Fruit fly (Drosophila melanogaster) whole organism, embryonic: ENCODE results near the gene rost.
A peak's percentile ranks its signal among the peaks of the same experiment; 100 is the strongest.

Source experiments
- ATbp ChIP-seq: fragments of 200-800 bp; sonication (Bioruptor generic); optimal IDR thresholded peaks from 2 replicates; lab custom pipeline; 2017; ENCODE audit warnings: missing biosample characterization, mild to moderate bottlenecking, missing genetic modification characterization, missing genetic modification reagents
- Atf3 ChIP-seq: fragments of 200-800 bp; sonication (Bioruptor generic); optimal IDR thresholded peaks from 3 replicates; lab custom pipeline; 2016; ENCODE audit warnings: missing biosample characterization, missing genetic modification characterization
- Awh ChIP-seq: fragments of 200-800 bp; sonication (Bioruptor generic); IDR thresholded peaks from 2 replicates; pipeline ENCODE4, ENCODE4 v1.3.6; 2022; ENCODE audit warnings: missing biosample characterization, missing genetic modification characterization
- CG10366 ChIP-seq: fragments of 200-800 bp; sonication (Bioruptor generic); IDR thresholded peaks from 2 replicates; pipeline ENCODE4 v1.3.6; 2022; ENCODE audit warnings: missing biosample characterization, missing genetic modification characterization
- CG10431 ChIP-seq: fragments of 200-800 bp; sonication (Bioruptor generic); optimal IDR thresholded peaks from 3 replicates; lab custom pipeline; 2018; ENCODE audit warnings: missing biosample characterization, mild to moderate bottlenecking, missing genetic modification characterization
- CG10654 ChIP-seq: fragments of 200-800 bp; sonication (Bioruptor generic); optimal IDR thresholded peaks from 2 replicates; lab custom pipeline; 2016; ENCODE audit warnings: missing biosample characterization, missing genetic modification characterization
- CG12071 ChIP-seq: fragments of 200-800 bp; sonication (Bioruptor generic); optimal IDR thresholded peaks from 3 replicates; lab custom pipeline; 2018; ENCODE audit warnings: missing biosample characterization, mild to moderate bottlenecking, missing genetic modification characterization
- CG12391 ChIP-seq: fragments of 200-800 bp; sonication (Bioruptor generic); optimal IDR thresholded peaks from 3 replicates; lab custom pipeline; 2018; ENCODE audit warnings: missing biosample characterization, mild to moderate bottlenecking, missing genetic modification characterization, moderate library complexity
- CG14014 ChIP-seq: fragments of 200-800 bp; sonication (Bioruptor generic); IDR thresholded peaks from 2 replicates; pipeline ENCODE4 v1.3.6; 2022; ENCODE audit warnings: missing biosample characterization, missing genetic modification characterization
- CG14965 ChIP-seq: fragments of 200-800 bp; sonication (Bioruptor generic); optimal IDR thresholded peaks from 2 replicates; lab custom pipeline; 2016; ENCODE audit warnings: missing biosample characterization, missing genetic modification characterization, borderline replicate concordance
- CG15011 ChIP-seq: fragments of 200-800 bp; sonication (Bioruptor generic); optimal IDR thresholded peaks from 3 replicates; lab custom pipeline; 2018; ENCODE audit warnings: missing biosample characterization, mild to moderate bottlenecking, missing genetic modification characterization
- CG15479 ChIP-seq: fragments of 200-800 bp; sonication (Bioruptor generic); optimal IDR thresholded peaks from 3 replicates; lab custom pipeline; 2019; ENCODE audit warnings: missing biosample characterization, mild to moderate bottlenecking, missing genetic modification characterization, moderate library complexity
- CG17385 ChIP-seq: fragments of 200-800 bp; sonication (Bioruptor generic); optimal IDR thresholded peaks from 3 replicates; lab custom pipeline; 2018; ENCODE audit warnings: missing biosample characterization, mild to moderate bottlenecking, missing genetic modification characterization
- CG17568 ChIP-seq: fragments of 200-800 bp; sonication (Bioruptor generic); optimal IDR thresholded peaks from 2 replicates; lab custom pipeline; 2018; ENCODE audit warnings: missing biosample characterization, mild to moderate bottlenecking, missing genetic modification characterization, moderate library complexity
- CG33213 ChIP-seq: fragments of 200-800 bp; sonication (Bioruptor generic); optimal IDR thresholded peaks from 3 replicates; lab custom pipeline; 2016; ENCODE audit warnings: missing biosample characterization, missing genetic modification characterization
- CG3407 ChIP-seq: fragments of 200-800 bp; sonication (Bioruptor generic); optimal IDR thresholded peaks from 2 replicates; lab custom pipeline; 2018; ENCODE audit warnings: missing biosample characterization, mild to moderate bottlenecking, missing genetic modification characterization
- CG4617 ChIP-seq: fragments of 200-800 bp; sonication (Bioruptor generic); optimal IDR thresholded peaks from 3 replicates; lab custom pipeline; 2016; ENCODE audit warnings: missing biosample characterization, missing genetic modification characterization, borderline replicate concordance
- CG5245 ChIP-seq: fragments of 200-800 bp; sonication (Bioruptor generic); optimal IDR thresholded peaks from 3 replicates; lab custom pipeline; 2016; ENCODE audit warnings: missing biosample characterization, missing genetic modification characterization
- CG5953 ChIP-seq: fragments of 200-800 bp; sonication (Bioruptor generic); IDR thresholded peaks from 2 replicates; pipeline ENCODE4 v1.3.6; 2022; ENCODE audit warnings: missing biosample characterization, missing genetic modification characterization
- CG6683 ChIP-seq: fragments of 200-800 bp; sonication (Bioruptor generic); optimal IDR thresholded peaks from 2 replicates; lab custom pipeline; 2017; ENCODE audit warnings: missing biosample characterization, mild to moderate bottlenecking, missing genetic modification characterization, missing genetic modification reagents
- CG6813 ChIP-seq: fragments of 200-800 bp; sonication (Bioruptor generic); optimal IDR thresholded peaks from 2 replicates; lab custom pipeline; 2017; ENCODE audit warnings: missing biosample characterization, missing genetic modification characterization, mild to moderate bottlenecking, moderate library complexity, missing genetic modification reagents
- CG7556 ChIP-seq: fragments of 200-800 bp; sonication (Bioruptor generic); optimal IDR thresholded peaks from 2 replicates; lab custom pipeline; 2017; ENCODE audit warnings: missing biosample characterization, mild to moderate bottlenecking, missing genetic modification characterization
- CG7786 ChIP-seq: fragments of 200-800 bp; sonication (Bioruptor generic); optimal IDR thresholded peaks from 2 replicates; lab custom pipeline; 2016; ENCODE audit warnings: missing biosample characterization, missing genetic modification characterization
- CG8765 ChIP-seq: fragments of 200-800 bp; sonication (Bioruptor generic); IDR thresholded peaks from 2 replicates; pipeline ENCODE4 v1.3.6; 2022; ENCODE audit warnings: missing biosample characterization, missing genetic modification characterization
- CG8924 ChIP-seq: fragments of 200-800 bp; optimal IDR thresholded peaks from 3 replicates; lab custom pipeline; 2019; ENCODE audit warnings: missing biosample characterization, mild to moderate bottlenecking, missing genetic modification characterization, moderate library complexity
- Eip74EF ChIP-seq, 2 experiments: fragments of 200-800 bp in 1 of 2; fragments of >200 bp in 1 of 2; sonication (Bioruptor generic) in 1 of 2; optimal IDR thresholded peaks; 2 replicates each; lab custom pipeline; 2017 to 2019; ENCODE audit warnings: missing biosample characterization in 2 of 2, missing genetic modification characterization in 2 of 2, mild to moderate bottlenecking in 1 of 2, moderate library complexity in 1 of 2
- Fer3 ChIP-seq: fragments of 200-800 bp; sonication (Bioruptor generic); optimal IDR thresholded peaks from 2 replicates; lab custom pipeline; 2018; ENCODE audit warnings: missing biosample characterization, mild to moderate bottlenecking, missing genetic modification characterization, moderate library complexity
- H15 ChIP-seq: fragments of 200-800 bp; sonication (Bioruptor generic); IDR thresholded peaks from 3 replicates; pipeline ENCODE4 v1.3.6; 2022; ENCODE audit warnings: missing biosample characterization, missing genetic modification characterization
- NC2β ChIP-seq: fragments of 200-800 bp; sonication (Bioruptor generic); optimal IDR thresholded peaks from 2 replicates; lab custom pipeline; 2016; ENCODE audit warnings: missing biosample characterization, missing genetic modification characterization
- Neu2 ChIP-seq: fragments of 200-800 bp; sonication (Bioruptor generic); optimal IDR thresholded peaks from 3 replicates; lab custom pipeline; 2016; ENCODE audit warnings: missing biosample characterization, missing genetic modification characterization, borderline replicate concordance
- Scr ChIP-seq: fragments of 200-800 bp; sonication (Bioruptor generic); IDR thresholded peaks from 2 replicates; pipeline ENCODE4 v1.3.6; 2022; ENCODE audit warnings: missing biosample characterization, missing genetic modification characterization; ENCODE audit not compliant: partially characterized antibody
- Side ChIP-seq: fragments of 200-800 bp; sonication (Bioruptor generic); optimal IDR thresholded peaks from 2 replicates; lab custom pipeline; 2016; ENCODE audit warnings: missing biosample characterization, missing genetic modification characterization
- Six4 ChIP-seq: fragments of 200-800 bp; sonication (Bioruptor generic); optimal IDR thresholded peaks from 2 replicates; lab custom pipeline; 2016; ENCODE audit warnings: missing biosample characterization, missing genetic modification characterization
- Sry-β ChIP-seq: fragments of 200-800 bp; sonication (Bioruptor generic); optimal IDR thresholded peaks from 2 replicates; lab custom pipeline; 2018; ENCODE audit warnings: missing biosample characterization, mild to moderate bottlenecking, missing genetic modification characterization, moderate library complexity
- Xrp1 ChIP-seq: fragments of 200-800 bp; sonication (Bioruptor generic); IDR thresholded peaks from 2 replicates; pipeline ENCODE4 v1.3.6; 2022; ENCODE audit warnings: missing biosample characterization, missing genetic modification characterization
- ac ChIP-seq: fragments of 200-800 bp; sonication (Bioruptor generic); optimal IDR thresholded peaks from 3 replicates; lab custom pipeline; 2017; ENCODE audit warnings: missing biosample characterization, mild to moderate bottlenecking, missing genetic modification characterization
- amos ChIP-seq: fragments of 200-800 bp; sonication (Bioruptor generic); IDR thresholded peaks from 2 replicates; pipeline ENCODE4 v1.3.6; 2022; ENCODE audit warnings: missing biosample characterization, missing genetic modification characterization; ENCODE audit not compliant: partially characterized antibody
- ara ChIP-seq: fragments of 200-800 bp; sonication (Bioruptor generic); IDR thresholded peaks from 2 replicates; pipeline ENCODE4 v1.3.6; 2022; ENCODE audit warnings: missing biosample characterization, missing genetic modification characterization
- az2 ChIP-seq: fragments of 200-800 bp; sonication (Bioruptor generic); optimal IDR thresholded peaks from 3 replicates; lab custom pipeline; 2016; ENCODE audit warnings: missing biosample characterization, missing genetic modification characterization
- chinmo ChIP-seq: fragments of 200-800 bp; sonication (Bioruptor generic); IDR thresholded peaks from 4 replicates; pipeline ENCODE4 v1.3.6; 2022; ENCODE audit warnings: missing biosample characterization, missing genetic modification characterization; ENCODE audit not compliant: partially characterized antibody
- da ChIP-seq: fragments of 200-800 bp; sonication (Bioruptor generic); optimal IDR thresholded peaks from 2 replicates; lab custom pipeline; 2016; ENCODE audit warnings: missing biosample characterization, missing genetic modification characterization
- dmrt99B ChIP-seq: fragments of 200-800 bp; sonication (Bioruptor generic); optimal IDR thresholded peaks from 2 replicates; lab custom pipeline; 2018; ENCODE audit warnings: missing biosample characterization, mild to moderate bottlenecking, missing genetic modification characterization, moderate library complexity
- grn ChIP-seq: fragments of 200-800 bp; sonication (Bioruptor generic); optimal IDR thresholded peaks from 3 replicates; lab custom pipeline; 2017; ENCODE audit warnings: missing biosample characterization, missing genetic modification characterization
- hkb ChIP-seq, 2 experiments: fragments of 200-800 bp in 1 of 2; fragments of >200 bp in 1 of 2; sonication (Bioruptor generic) in 1 of 2; IDR thresholded peaks in 1 of 2; optimal IDR thresholded peaks in 1 of 2; 2 replicates each; pipeline versions ENCODE4 v1.3.6 to Lab custom; 2017 to 2022; ENCODE audit warnings: missing biosample characterization in 1 of 2, missing genetic modification characterization in 1 of 2
- inv ChIP-seq: fragments of 200-800 bp; sonication (Bioruptor generic); IDR thresholded peaks from 2 replicates; pipeline ENCODE4 v1.3.6; 2022; ENCODE audit warnings: missing biosample characterization, missing genetic modification characterization; ENCODE audit not compliant: partially characterized antibody
- lola ChIP-seq, 3 experiments: fragments of >200 bp in 2 of 3; fragments of 200-800 bp in 1 of 3; sonication (Bioruptor generic) in 1 of 3; optimal IDR thresholded peaks; 2 replicates each; lab custom pipeline; 2017 to 2019; ENCODE audit warnings: missing biosample characterization in 3 of 3, missing genetic modification characterization in 3 of 3, mild to moderate bottlenecking in 1 of 3, moderate library complexity in 1 of 3
- pb ChIP-seq: fragments of 200-800 bp; sonication (Bioruptor generic); optimal IDR thresholded peaks from 3 replicates; lab custom pipeline; 2016; ENCODE audit warnings: missing biosample characterization, missing genetic modification characterization
- ro ChIP-seq: fragments of 200-800 bp; sonication (Bioruptor generic); IDR thresholded peaks from 2 replicates; pipeline ENCODE4 v1.3.6; 2022; ENCODE audit warnings: missing biosample characterization, missing genetic modification characterization

The rost gene

DNA sequence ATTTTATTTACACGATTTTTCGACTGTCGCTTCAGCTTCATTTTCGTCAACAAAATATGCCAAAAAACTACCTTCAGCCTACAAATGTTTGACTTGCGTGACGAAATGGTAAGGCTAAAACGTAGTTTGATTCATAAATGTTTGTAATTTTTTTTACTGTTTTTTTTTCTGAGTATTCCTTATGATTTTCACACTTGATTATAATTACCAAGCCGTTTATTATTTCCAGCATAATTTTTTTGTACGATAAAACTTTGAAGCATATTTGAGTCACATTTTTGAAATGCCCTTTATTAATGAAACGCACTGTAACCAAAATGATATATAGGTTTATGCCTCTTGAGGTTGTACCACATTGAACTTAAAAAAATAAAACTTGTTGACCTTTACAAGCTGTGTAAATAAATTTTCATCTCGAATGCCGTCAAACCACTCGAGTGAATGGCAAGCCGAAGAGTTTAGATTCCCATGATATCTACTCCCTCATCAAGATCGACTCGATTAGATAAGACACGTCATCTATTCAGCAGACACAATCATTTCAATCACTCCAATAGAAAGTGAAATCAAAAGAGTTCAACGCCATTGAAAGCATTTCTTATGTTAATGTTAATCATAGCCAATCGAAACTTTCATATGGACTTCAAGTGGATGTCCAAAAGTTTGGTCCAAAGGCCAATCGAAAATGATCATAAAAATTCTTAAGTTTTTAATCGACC lies 6.6 kb downstream of the rost start (continued):
- TF ChIP-seq NC2β (GFP tag; lab: Kevin White, UChicago) (no peak), Sry-β (no peak), H15 (GFP tag; lab: Robert Waterston, UW) (no peak; the same call in 2 of the 3 replicates), ac (GFP tag; lab: Kevin White, UChicago) (no peak), da (GFP tag; lab: Kevin White, UChicago) (no peak), Atf3 (GFP tag; lab: Kevin White, UChicago) (peak; percentile 34), CG12071 (GFP tag; lab: Kevin White, UChicago) (no peak), CG4617 (no peak), CG17385 (GFP tag; lab: Kevin White, UChicago) (peak; percentile 47), CG5953 (GFP tag; lab: Robert Waterston, UW) (no peak), CG8765 (no peak), CG6813 (GFP tag; lab: Kevin White, UChicago) (peak; percentile 38), CG14014 (GFP tag; lab: Robert Waterston, UW) (peak; percentile 52; the same call in 1 of the 2 replicates), lola (GFP tag; optimal IDR thresholded peaks at IDR 0.05; lab: Kevin White, UChicago) (no peak), hkb (optimal IDR thresholded peaks at IDR 0.05; lab: Kevin White, UChicago) (no peak), hkb (GFP tag; IDR thresholded peaks at IDR 0.05; lab: Robert Waterston, UW) (peak; percentile 73), CG8924 (no peak), CG3407 (GFP tag; lab: Kevin White, UChicago) (no peak), Six4 (no peak), Fer3 (tag; lab: Kevin White, UChicago) (peak; percentile 71), grn (peak; percentile 84), Xrp1 (GFP tag; lab: Robert Waterston, UW) (peak; percentile 38; the same call in 1 of the 2 replicates), Scr (GFP tag; lab: Robert Waterston, UW) (no peak), pb (GFP tag; lab: Kevin White, UChicago) (peak; percentile 27), CG12391 (peak; percentile 53), az2 (peak; percentile 31), CG33213 (GFP tag; lab: Kevin White, UChicago) (no peak), chinmo (no peak), CG15011 (GFP tag; lab: Kevin White, UChicago) (peak; percentile 17), Side (GFP tag; lab: Kevin White, UChicago) (no peak), CG10431 (GFP tag; lab: Kevin White, UChicago) (no peak), CG7786 (peak; percentile 11), Awh (GFP tag; lab: Robert Waterston, UW) (no peak), amos (GFP tag; lab: Robert Waterston, UW) (no peak), ATbp (no peak), CG10366 (peak; percentile 45; the same call in 1 of the 2 replicates), CG10654 (GFP tag; lab: Kevin White, UChicago) (peak; percentile 4), CG17568 (GFP tag; lab: Kevin White, UChicago) (no peak), CG15479 (GFP tag; lab: Kevin White, UChicago) (no peak), Neu2 (no peak), CG6683 (GFP tag; lab: Kevin White, UChicago) (peak; percentile 4), Eip74EF (GFP tag; optimal IDR thresholded peaks at IDR 0.05; lab: Kevin White, UChicago) (peak in 1 of 2 experiments; percentile 59), dmrt99B (tag; lab: Kevin White, UChicago) (peak; percentile 75), CG5245 (GFP tag; lab: Kevin White, UChicago) (no peak), inv (GFP tag; lab: Robert Waterston, UW) (no peak), ara (GFP tag; lab: Robert Waterston, UW) (no peak), ro (GFP tag; lab: Robert Waterston, UW) (no peak), CG7556 (GFP tag; lab: Kevin White, UChicago) (peak; percentile 40), CG14965 (GFP tag; lab: Kevin White, UChicago) (no peak)
